Fruit fly (Drosophila melanogaster): ENCODE data around the gene CG17440.

The CG17440 gene

dm6 chrX:9247171-9247783 is 22.4 kb downstream of the CG17440 start, which contains the start of the genes amx and Dsor1 (continued):
- TF ChIP-seq ac (GFP tag; optimal IDR thresholded peaks at IDR 0.05) (no peak), disco-r (GFP tag; optimal IDR thresholded peaks at IDR 0.05) (no peak), Pdp1 (GFP tag; optimal IDR thresholded peaks at IDR 0.05) (peak in 1 of 2 experiments; percentile 3), gcm2 (GFP tag; optimal IDR thresholded peaks at IDR 0.05) (no peak), sug (tag; optimal IDR thresholded peaks at IDR 0.05) (peak; percentile 5), CG13424 (tag; optimal IDR thresholded peaks at IDR 0.05) (no peak), CG3995 (GFP tag; optimal IDR thresholded peaks at IDR 0.05) (peak; percentile 37), CG7839 (tag; optimal IDR thresholded peaks at IDR 0.05) (no peak), CG12236 (GFP tag; optimal IDR thresholded peaks at IDR 0.05) (no peak), CG8281 (tag; optimal IDR thresholded peaks at IDR 0.05) (no peak), CG2116 (GFP tag; optimal IDR thresholded peaks at IDR 0.05) (peak; percentile 31), stwl (tag; optimal IDR thresholded peaks at IDR 0.05) (peak; percentile 18), Rx (GFP tag; IDR thresholded peaks at IDR 0.05) (no peak), fd64A (GFP tag; optimal IDR thresholded peaks at IDR 0.05) (no peak), CG17385 (GFP tag; optimal IDR thresholded peaks at IDR 0.05) (no peak), CG16779 (GFP tag; IDR thresholded peaks at IDR 0.05) (no peak), D (optimal IDR thresholded peaks at IDR 0.05) (no peak), D (GFP tag; optimal IDR thresholded peaks at IDR 0.05) (no peak), nerfin-1 (tag; optimal IDR thresholded peaks at IDR 0.05) (peak; percentile 36), slou (GFP tag; optimal IDR thresholded peaks at IDR 0.05) (no peak), br (optimal IDR thresholded peaks at IDR 0.05) (no peak), CG12659 (GFP tag; optimal IDR thresholded peaks at IDR 0.05) (peak; percentile 33), CG17829 (tag; optimal IDR thresholded peaks at IDR 0.05) (no peak), Hey (tag; optimal IDR thresholded peaks at IDR 0.05) (no peak), Jarid2 (GFP tag; optimal IDR thresholded peaks at IDR 0.05) (no peak), CG6654 (GFP tag; optimal IDR thresholded peaks at IDR 0.05) (no peak), caup (GFP tag; optimal IDR thresholded peaks at IDR 0.05; ENCODE audit: severe bottlenecking) (no peak), sqz (GFP tag; optimal IDR thresholded peaks at IDR 0.05) (peak; percentile 30), Scr (GFP tag; IDR thresholded peaks at IDR 0.05; ENCODE audit: partially characterized antibody) (peak; percentile 33; the same call in 1 of the 2 replicates), Nf-YB (GFP tag; optimal IDR thresholded peaks at IDR 0.05) (no peak), Nf-YC (tag; optimal IDR thresholded peaks at IDR 0.05) (peak; percentile 14), ftz-f1 (GFP tag; optimal IDR thresholded peaks at IDR 0.05) (no peak), Spps (tag; optimal IDR thresholded peaks at IDR 0.05) (no peak), Sox100B (GFP tag; optimal IDR thresholded peaks at IDR 0.05) (no peak), Bteb2 (GFP tag; optimal IDR thresholded peaks at IDR 0.05) (no peak), CG2120 (GFP tag; optimal IDR thresholded peaks at IDR 0.05) (no peak), Elba2 (GFP tag; optimal IDR thresholded peaks at IDR 0.05) (peak; percentile 7), CHES-1-like (GFP tag; optimal IDR thresholded peaks at IDR 0.05) (no peak), run (tag; optimal IDR thresholded peaks at IDR 0.05) (no peak), NFAT (GFP tag; IDR thresholded peaks at IDR 0.05) (no peak), phol (tag; optimal IDR thresholded peaks at IDR 0.05) (peak; percentile 32), HLH54F (GFP tag; optimal IDR thresholded peaks at IDR 0.05) (no peak), MBD-R2 (GFP tag; IDR thresholded peaks at IDR 0.05) (peak; percentile 57; the same call in 1 of the 2 replicates), Dll (GFP tag; IDR thresholded peaks at IDR 0.05; ENCODE audit: partially characterized antibody) (no peak), nmo (GFP tag; optimal IDR thresholded peaks at IDR 0.05) (peak; percentile 20), bab2 (GFP tag; optimal IDR thresholded peaks at IDR 0.05) (no peak), tgo (GFP tag; IDR thresholded peaks at IDR 0.05) (no peak), CG10321 (GFP tag; IDR thresholded peaks at IDR 0.05) (no peak), Eip74EF (GFP tag; optimal IDR thresholded peaks at IDR 0.05) (no peak), gcm (GFP tag; optimal IDR thresholded peaks at IDR 0.05) (no peak)
